Worm (Caenorhabditis elegans) whole organism, late embryonic: ENCODE results near the gene srr-2.

Source experiments
- C38D4.7 ChIP-seq: fragments of 200-800 bp; sonication (Bioruptor generic); optimal IDR thresholded peaks from 2 replicates; lab custom pipeline; 2018; ENCODE audit warnings: mild to moderate bottlenecking, missing genetic modification characterization, moderate library complexity, missing compliant biosample characterization
- Y22D7AL.16 ChIP-seq: sonication (generic microtip); optimal IDR thresholded peaks from 2 replicates; lab custom pipeline; 2016; ENCODE audit warnings: missing genetic modification characterization, missing compliant biosample characterization
- ceh-18 ChIP-seq: sonication (generic microtip); optimal IDR thresholded peaks from 2 replicates; lab custom pipeline; 2016; ENCODE audit warnings: missing genetic modification characterization, missing compliant biosample characterization
- ceh-31 ChIP-seq: sonication (generic microtip); optimal IDR thresholded peaks from 2 replicates; lab custom pipeline; 2016; ENCODE audit warnings: missing genetic modification characterization, missing compliant biosample characterization
- gmeb-2 ChIP-seq: sonication (generic microtip); optimal IDR thresholded peaks from 2 replicates; lab custom pipeline; 2016; ENCODE audit warnings: missing genetic modification characterization, inconsistent platforms, missing compliant biosample characterization
- hlh-13 ChIP-seq: fragments of 200-800 bp; sonication (Bioruptor generic); optimal IDR thresholded peaks from 2 replicates; lab custom pipeline; 2018; ENCODE audit warnings: mild to moderate bottlenecking, missing genetic modification characterization, missing compliant biosample characterization
- madf-2 ChIP-seq: sonication (generic microtip); optimal IDR thresholded peaks from 2 replicates; lab custom pipeline; 2017; ENCODE audit warnings: missing genetic modification characterization, missing compliant biosample characterization
- mec-3 ChIP-seq: sonication (generic microtip); optimal IDR thresholded peaks from 2 replicates; lab custom pipeline; 2016; ENCODE audit warnings: borderline replicate concordance, missing genetic modification characterization, missing compliant biosample characterization
- nfya-1 ChIP-seq: sonication (generic microtip); optimal IDR thresholded peaks from 2 replicates; lab custom pipeline; 2017; ENCODE audit warnings: missing genetic modification characterization, mild to moderate bottlenecking, missing compliant biosample characterization, antibody characterized with exemption, moderate library complexity
- pag-3 ChIP-seq: sonication (generic microtip); optimal IDR thresholded peaks from 2 replicates; lab custom pipeline; 2016; ENCODE audit warnings: missing compliant biosample characterization, missing genetic modification characterization, borderline replicate concordance
- pax-1 ChIP-seq: fragments of 150-350 bp; optimal IDR thresholded peaks from 2 replicates; lab custom pipeline; 2014; ENCODE audit warnings: missing biosample characterization, missing genetic modification characterization
- pha-4 ChIP-seq: fragments of 150-350 bp; optimal IDR thresholded peaks from 2 replicates; lab custom pipeline; 2018; ENCODE audit warnings: missing biosample characterization, missing genetic modification reagents, missing genetic modification characterization
- rnt-1 ChIP-seq: sonication (generic microtip); optimal IDR thresholded peaks from 2 replicates; lab custom pipeline; 2016; ENCODE audit warnings: missing genetic modification characterization, missing compliant biosample characterization
- syd-9 ChIP-seq: sonication (generic microtip); optimal IDR thresholded peaks from 2 replicates; lab custom pipeline; 2016; ENCODE audit warnings: mild to moderate bottlenecking, missing genetic modification characterization, moderate library complexity, missing compliant biosample characterization
- tbx-2 ChIP-seq: sonication (generic microtip); optimal IDR thresholded peaks from 2 replicates; lab custom pipeline; 2016; ENCODE audit warnings: missing genetic modification characterization, missing compliant biosample characterization
- tbx-7 ChIP-seq: sonication (generic microtip); optimal IDR thresholded peaks from 2 replicates; lab custom pipeline; 2016; ENCODE audit warnings: missing genotype, missing genetic modification characterization, missing compliant biosample characterization
- ttx-3 ChIP-seq: sonication (generic microtip); optimal IDR thresholded peaks from 2 replicates; lab custom pipeline; 2016; ENCODE audit warnings: missing genetic modification reagents, missing genetic modification characterization, missing compliant biosample characterization

The srr-2 gene

ce11 chrV:19174626-19175025, 42.4 kb downstream of the srr-2 start, which contains the start of gene hot-2:
TSS of gene hot-2 (plus strand) at chrV:19174759.
- TF ChIP-seq ceh-18 (tag; lab: Kevin White, UChicago) (no peak), gmeb-2 (tag; lab: Kevin White, UChicago) (no peak), syd-9 (tag; lab: Kevin White, UChicago) (no peak), pha-4 (tag; lab: Kevin White, UChicago) (no peak), pag-3 (tag; lab: Kevin White, UChicago) (no peak), rnt-1 (tag; lab: Kevin White, UChicago) (no peak), ttx-3 (tag; lab: Kevin White, UChicago) (no peak), tbx-7 (tag; lab: Kevin White, UChicago) (no peak), madf-2 (tag; lab: Kevin White, UChicago) (no peak), C38D4.7 (GFP tag; lab: Kevin White, UChicago) (no peak), tbx-2 (tag; lab: Kevin White, UChicago) (no peak), hlh-13 (GFP tag; lab: Kevin White, UChicago) (no peak), mec-3 (tag; lab: Kevin White, UChicago) (no peak), pax-1 (tag; lab: Kevin White, UChicago) (no peak), ceh-31 (no peak), Y22D7AL.16 (tag; lab: Kevin White, UChicago) (no peak), nfya-1 (no peak)
